Worm (Caenorhabditis elegans) whole organism, L1 larva: Measurements from ENCODE around the gene nspg-12.
A peak's percentile ranks its signal among the peaks of the same experiment; 100 is the strongest.

Experiments
- C16A3.4 ChIP-seq: fragments of 150-350 bp; optimal IDR thresholded peaks from 2 replicates; lab custom pipeline; 2014; ENCODE audit warnings: missing biosample characterization, missing genetic modification characterization
- C34B4.2 ChIP-seq: sonication (generic microtip); optimal IDR thresholded peaks from 2 replicates; lab custom pipeline; 2017; ENCODE audit warnings: mild to moderate bottlenecking, missing genetic modification characterization, missing compliant biosample characterization
- F16B12.6 ChIP-seq: fragments of 150-350 bp; optimal IDR thresholded peaks from 2 replicates; lab custom pipeline; 2014; ENCODE audit warnings: missing biosample characterization, missing genetic modification characterization
- Y116A8C.19 ChIP-seq: sonication (generic microtip); optimal IDR thresholded peaks from 2 replicates; lab custom pipeline; 2016; ENCODE audit warnings: missing compliant biosample characterization, missing genetic modification characterization, borderline replicate concordance
- aha-1 ChIP-seq: fragments of 150-350 bp; optimal IDR thresholded peaks from 2 replicates; lab custom pipeline; 2014; ENCODE audit warnings: missing biosample characterization, missing genetic modification characterization
- aly-2 ChIP-seq: fragments of 150-350 bp; optimal IDR thresholded peaks from 2 replicates; lab custom pipeline; 2014; ENCODE audit warnings: missing biosample characterization, missing genetic modification characterization
- ama-1 ChIP-seq: fragments of 150-350 bp; optimal IDR thresholded peaks from 2 replicates; lab custom pipeline; 2014
- ceh-82 ChIP-seq, 3 experiments: fragments of 150-350 bp in 1 of 3; sonication (generic microtip) in 2 of 3; optimal IDR thresholded peaks; 2 replicates each; lab custom pipeline; 2014 to 2017; ENCODE audit warnings: missing biosample characterization in 3 of 3, missing genetic modification characterization in 3 of 3
- ceh-88 ChIP-seq: fragments of 200-800 bp; sonication (Bioruptor generic); IDR thresholded peaks from 2 replicates; pipeline ENCODE4 v1.3.6; 2022; ENCODE audit warnings: missing genetic modification characterization, missing compliant biosample characterization
- ceh-90 ChIP-seq: sonication (generic microtip); optimal IDR thresholded peaks from 2 replicates; lab custom pipeline; 2016; ENCODE audit warnings: missing genetic modification characterization, missing compliant biosample characterization
- dpl-1 ChIP-seq, 3 experiments: fragments of 150-350 bp in 2 of 3; sonication (generic microtip) in 1 of 3; optimal IDR thresholded peaks; 2 replicates each; lab custom pipeline; 2014 to 2017; ENCODE audit warnings: missing biosample characterization in 3 of 3, missing genetic modification characterization in 3 of 3, missing genetic modification reagents in 3 of 3
- dsc-1 ChIP-seq: sonication (generic microtip); optimal IDR thresholded peaks from 2 replicates; lab custom pipeline; 2016; ENCODE audit warnings: mild to moderate bottlenecking, missing genetic modification characterization, missing compliant biosample characterization
- efl-3 ChIP-seq: fragments of 200-800 bp; sonication (Bioruptor generic); optimal IDR thresholded peaks from 2 replicates; lab custom pipeline; 2018; ENCODE audit warnings: mild to moderate bottlenecking, missing genetic modification characterization, missing compliant biosample characterization
- egl-13 ChIP-seq: sonication (generic microtip); optimal IDR thresholded peaks from 2 replicates; lab custom pipeline; 2016; ENCODE audit warnings: missing genotype, missing genetic modification reagents, missing genetic modification characterization, missing compliant biosample characterization
- egl-27 ChIP-seq, 2 experiments: fragments of 150-350 bp in 1 of 2; sonication (generic microtip); optimal IDR thresholded peaks; 3 replicates each; lab custom pipeline; 2017 to 2018; ENCODE audit warnings: missing biosample characterization in 2 of 2, missing genetic modification characterization in 2 of 2, missing genetic modification reagents in 2 of 2
- elt-3 ChIP-seq, 6 experiments: fragments of 150-350 bp in 1 of 6; sonication (generic microtip); optimal IDR thresholded peaks; 2 replicates each; lab custom pipeline; 2017 to 2018; ENCODE audit warnings: missing biosample characterization in 6 of 6, missing genetic modification characterization in 6 of 6, inconsistent platforms in 1 of 6
- ets-5 ChIP-seq: fragments of 200-800 bp; sonication (Bioruptor generic); IDR thresholded peaks from 2 replicates; pipeline ENCODE4 v1.3.6; 2022; ENCODE audit warnings: missing genetic modification characterization, missing compliant biosample characterization
- fkh-10 ChIP-seq: sonication (generic microtip); optimal IDR thresholded peaks from 2 replicates; lab custom pipeline; 2017; ENCODE audit warnings: missing biosample characterization, missing genetic modification reagents, missing genetic modification characterization
- fkh-8 ChIP-seq: sonication (generic microtip); optimal IDR thresholded peaks from 2 replicates; lab custom pipeline; 2016; ENCODE audit warnings: mild to moderate bottlenecking, missing genetic modification characterization, missing compliant biosample characterization
- fos-1 ChIP-seq: fragments of 150-350 bp; optimal IDR thresholded peaks from 2 replicates; lab custom pipeline; 2014; ENCODE audit warnings: missing biosample characterization, missing genetic modification characterization
- grh-1 ChIP-seq: fragments of 200-800 bp; sonication (Bioruptor generic); IDR thresholded peaks from 2 replicates; pipeline ENCODE4 v1.3.6; 2022; ENCODE audit warnings: missing genetic modification reagents, missing genetic modification characterization, missing compliant biosample characterization
- hlh-4 ChIP-seq: sonication (generic microtip); optimal IDR thresholded peaks from 2 replicates; lab custom pipeline; 2016; ENCODE audit warnings: mild to moderate bottlenecking, missing genetic modification characterization, missing compliant biosample characterization
- hpl-2 ChIP-seq: fragments of 150-350 bp; optimal IDR thresholded peaks from 2 replicates; lab custom pipeline; 2014; ENCODE audit warnings: missing biosample characterization, missing genetic modification reagents, missing genetic modification characterization
- isw-1 ChIP-seq: fragments of 200-800 bp; sonication (Bioruptor generic); IDR thresholded peaks from 2 replicates; pipeline ENCODE4 v1.3.6; 2022; ENCODE audit warnings: missing genetic modification characterization, missing compliant biosample characterization
- jun-1 ChIP-seq: fragments of 150-350 bp; optimal IDR thresholded peaks from 2 replicates; lab custom pipeline; 2014; ENCODE audit warnings: missing biosample characterization, missing genetic modification reagents, missing genetic modification characterization
- lin-14 ChIP-seq: fragments of 200-800 bp; sonication (Bioruptor generic); optimal IDR thresholded peaks from 2 replicates; lab custom pipeline; 2018; ENCODE audit warnings: mild to moderate bottlenecking, missing genetic modification characterization, moderate library complexity, missing compliant biosample characterization
- lin-35 ChIP-seq, 2 experiments: fragments of 150-350 bp; optimal IDR thresholded peaks; 2 replicates each; lab custom pipeline; 2014; ENCODE audit warnings: missing biosample characterization in 2 of 2, missing genetic modification characterization in 2 of 2, missing genetic modification reagents in 2 of 2
- lin-39 ChIP-seq: fragments of 150-350 bp; optimal IDR thresholded peaks from 2 replicates; lab custom pipeline; 2014; ENCODE audit warnings: missing biosample characterization, missing genetic modification reagents, missing genetic modification characterization
- lir-3 ChIP-seq: sonication (generic microtip); optimal IDR thresholded peaks from 2 replicates; lab custom pipeline; 2016; ENCODE audit warnings: mild to moderate bottlenecking, missing genetic modification characterization, moderate library complexity, missing compliant biosample characterization; ENCODE audit not compliant: poor library complexity
- lsy-2 ChIP-seq, 2 experiments: fragments of 150-350 bp; optimal IDR thresholded peaks; 2 replicates each; lab custom pipeline; 2014; ENCODE audit warnings: missing biosample characterization in 2 of 2, missing genetic modification characterization in 2 of 2
- mab-9 ChIP-seq: fragments of 200-800 bp; sonication (Bioruptor generic); IDR thresholded peaks from 2 replicates; pipeline ENCODE4 v1.3.6; 2022; ENCODE audit warnings: missing genetic modification reagents, missing genetic modification characterization, missing compliant biosample characterization
- mef-2 ChIP-seq: fragments of 150-350 bp; optimal IDR thresholded peaks from 2 replicates; lab custom pipeline; 2014; ENCODE audit warnings: missing biosample characterization, missing genetic modification characterization
- mep-1 ChIP-seq: fragments of 150-350 bp; optimal IDR thresholded peaks from 2 replicates; lab custom pipeline; 2014; ENCODE audit warnings: missing biosample characterization, missing genetic modification characterization
- nhr-11 ChIP-seq: fragments of 150-350 bp; optimal IDR thresholded peaks from 2 replicates; lab custom pipeline; 2014; ENCODE audit warnings: missing biosample characterization, missing genetic modification characterization
- nhr-20 ChIP-seq: sonication (generic microtip); optimal IDR thresholded peaks from 2 replicates; lab custom pipeline; 2016; ENCODE audit warnings: mild to moderate bottlenecking, missing genetic modification characterization, missing compliant biosample characterization
- nhr-237 ChIP-seq: fragments of 150-350 bp; optimal IDR thresholded peaks from 2 replicates; lab custom pipeline; 2014; ENCODE audit warnings: missing biosample characterization, missing genetic modification characterization
- nhr-28 ChIP-seq: fragments of 150-350 bp; optimal IDR thresholded peaks from 2 replicates; lab custom pipeline; 2014; ENCODE audit warnings: missing biosample characterization, missing genetic modification characterization
- nhr-71 ChIP-seq: sonication (generic microtip); optimal IDR thresholded peaks from 2 replicates; lab custom pipeline; 2016; ENCODE audit warnings: mild to moderate bottlenecking, missing genetic modification characterization, moderate library complexity, missing compliant biosample characterization
- nhr-76 ChIP-seq: sonication (generic microtip); optimal IDR thresholded peaks from 2 replicates; lab custom pipeline; 2017; ENCODE audit warnings: missing biosample characterization, missing genetic modification characterization
- nhr-77 ChIP-seq: fragments of 150-350 bp; optimal IDR thresholded peaks from 2 replicates; lab custom pipeline; 2014; ENCODE audit warnings: missing biosample characterization, missing genetic modification characterization
- nhr-90 ChIP-seq: sonication (generic microtip); optimal IDR thresholded peaks from 2 replicates; lab custom pipeline; 2016; ENCODE audit warnings: mild to moderate bottlenecking, missing genetic modification characterization, missing compliant biosample characterization; ENCODE audit not compliant: poor library complexity
- pax-3 ChIP-seq: fragments of 200-800 bp; sonication (Bioruptor generic); optimal IDR thresholded peaks from 2 replicates; lab custom pipeline; 2018; ENCODE audit warnings: mild to moderate bottlenecking, missing genetic modification characterization, moderate library complexity, missing compliant biosample characterization
- skn-1 ChIP-seq: fragments of 150-350 bp; optimal IDR thresholded peaks from 2 replicates; lab custom pipeline; 2014; ENCODE audit warnings: missing biosample characterization, missing genetic modification characterization
- snpc-4 ChIP-seq: fragments of 150-350 bp; optimal IDR thresholded peaks from 2 replicates; lab custom pipeline; 2014; ENCODE audit warnings: missing biosample characterization, missing genetic modification characterization
- sptf-1 ChIP-seq: fragments of 150-350 bp; optimal IDR thresholded peaks from 2 replicates; lab custom pipeline; 2014; ENCODE audit warnings: missing biosample characterization, missing genetic modification characterization
- unc-130 ChIP-seq: fragments of 150-350 bp; optimal IDR thresholded peaks from 2 replicates; lab custom pipeline; 2017; ENCODE audit warnings: missing biosample characterization, missing genetic modification characterization, inconsistent platforms
- unc-62 ChIP-seq: fragments of 150-350 bp; optimal IDR thresholded peaks from 2 replicates; lab custom pipeline; 2014; ENCODE audit warnings: missing biosample characterization, missing genetic modification reagents, missing genetic modification characterization
- unc-98 ChIP-seq: fragments of 200-800 bp; sonication (Bioruptor generic); IDR thresholded peaks from 2 replicates; pipeline ENCODE4 v1.3.6; 2022; ENCODE audit warnings: missing genetic modification characterization, missing compliant biosample characterization
- vab-15 ChIP-seq: sonication (generic microtip); optimal IDR thresholded peaks from 2 replicates; lab custom pipeline; 2017; ENCODE audit warnings: missing genotype, mild to moderate bottlenecking, missing genetic modification characterization, missing compliant biosample characterization
- xbp-1 ChIP-seq: sonication (generic microtip); optimal IDR thresholded peaks from 2 replicates; lab custom pipeline; 2016; ENCODE audit warnings: missing genetic modification characterization, missing compliant biosample characterization
- zag-1 ChIP-seq: fragments of 150-350 bp; optimal IDR thresholded peaks from 2 replicates; lab custom pipeline; 2014; ENCODE audit warnings: missing biosample characterization, missing genetic modification characterization
- ztf-11 ChIP-seq, 2 experiments: sonication (generic microtip); optimal IDR thresholded peaks; 2 replicates each; lab custom pipeline; 2016 to 2017; ENCODE audit warnings: missing genetic modification characterization in 2 of 2, missing biosample characterization in 1 of 2, missing compliant biosample characterization in 1 of 2
- ztf-4 ChIP-seq: fragments of 150-350 bp; optimal IDR thresholded peaks from 2 replicates; lab custom pipeline; 2014; ENCODE audit warnings: missing biosample characterization, missing genetic modification characterization

nspg-12 gene

ce11 chrX:5297942-5298611, 41.0 kb downstream of the nspg-12 start, which contains the start of gene ift-81 (continued):
- TF ChIP-seq vab-15 (tag; lab: Kevin White, UChicago) = no peak
- TF ChIP-seq jun-1 = no peak
- TF ChIP-seq unc-62 (GFP tag; lab: Kevin White, UChicago) = no peak
- peak; percentile 49 for TF ChIP-seq nhr-20
- peak; percentile 28 to 30 for TF ChIP-seq lin-35 (GFP tag; optimal IDR thresholded peaks at IDR 0.05; lab: Kevin White, UChicago)
- TF ChIP-seq aly-2 (tag; lab: Kevin White, UChicago) = no peak
- no peak for TF ChIP-seq mef-2 (tag; lab: Kevin White, UChicago)
- no peak for TF ChIP-seq nhr-11 (tag; lab: Kevin White, UChicago)
- TF ChIP-seq sptf-1 (tag; lab: Kevin White, UChicago) = no peak
- TF ChIP-seq nhr-77 (tag; lab: Kevin White, UChicago) = peak; percentile 15
- no peak for TF ChIP-seq nhr-237 (tag; lab: Kevin White, UChicago)
- TF ChIP-seq lir-3 (tag; lab: Kevin White, UChicago) = no peak
- TF ChIP-seq F16B12.6 (tag; lab: Kevin White, UChicago) = no peak
- TF ChIP-seq nhr-28 (tag; lab: Kevin White, UChicago) = no peak
- TF ChIP-seq unc-98 (GFP tag; lab: Robert Waterston, UW) = no peak
- TF ChIP-seq elt-3 (tag; optimal IDR thresholded peaks at IDR 0.05; lab: Kevin White, UChicago) = no peak
- TF ChIP-seq hpl-2 (GFP tag; lab: Kevin White, UChicago) = no peak
- peak; percentile 55 for TF ChIP-seq fkh-8 (tag; lab: Kevin White, UChicago)
- no peak for TF ChIP-seq nhr-76 (tag; lab: Kevin White, UChicago)
- TF ChIP-seq ceh-82 (tag; optimal IDR thresholded peaks at IDR 0.05; lab: Kevin White, UChicago) = peak; percentile 18 to 63 (median 45)
- no peak for TF ChIP-seq grh-1 (GFP tag; lab: Robert Waterston, UW)
- peak; percentile 79 for TF ChIP-seq lin-14
- TF ChIP-seq isw-1 (GFP tag; lab: Robert Waterston, UW) = no peak; the same call in 1 of the 2 replicates
- no peak for TF ChIP-seq hlh-4 (tag; lab: Kevin White, UChicago)
- TF ChIP-seq fkh-10 (GFP tag; lab: Kevin White, UChicago) = no peak
- TF ChIP-seq efl-3 = no peak
- no peak for TF ChIP-seq zag-1
- peak; percentile 37 for TF ChIP-seq egl-13 (tag; lab: Kevin White, UChicago)
- no peak for TF ChIP-seq C34B4.2 (tag; lab: Kevin White, UChicago)
- TF ChIP-seq pax-3 = no peak
- TF ChIP-seq Y116A8C.19 (tag; lab: Kevin White, UChicago) = no peak
- TF ChIP-seq ama-1 = no peak
- no peak for TF ChIP-seq ztf-4 (tag; lab: Kevin White, UChicago)
- peak in 2 of 3 experiments; percentile 35 to 52 for TF ChIP-seq dpl-1 (GFP tag; optimal IDR thresholded peaks at IDR 0.05; lab: Kevin White, UChicago)
- no peak for TF ChIP-seq ceh-88 (GFP tag; lab: Robert Waterston, UW)
- no peak for TF ChIP-seq unc-130 (tag; lab: Kevin White, UChicago)
- TF ChIP-seq nhr-90 (tag; lab: Kevin White, UChicago) = no peak
- TF ChIP-seq ceh-90 = no peak
- peak; percentile 58 to 63 for TF ChIP-seq lsy-2 (tag; optimal IDR thresholded peaks at IDR 0.05; lab: Kevin White, UChicago)
- TF ChIP-seq egl-27 (tag; optimal IDR thresholded peaks at IDR 0.05; lab: Kevin White, UChicago) = no peak
- no peak for TF ChIP-seq snpc-4 (tag; lab: Kevin White, UChicago)
- TF ChIP-seq fos-1 (tag; lab: Kevin White, UChicago) = no peak
- peak; percentile 26 for TF ChIP-seq lin-39 (tag; lab: Kevin White, UChicago)
- TF ChIP-seq ets-5 (GFP tag; lab: Robert Waterston, UW) = no peak
- TF ChIP-seq skn-1 (tag; lab: Kevin White, UChicago) = peak; percentile 37
- peak; percentile 68 for TF ChIP-seq dsc-1
- no peak for TF ChIP-seq mep-1 (tag; lab: Kevin White, UChicago)
- peak; percentile 81 for TF ChIP-seq nhr-71 (tag; lab: Kevin White, UChicago)
- peak in 1 of 2 experiments; percentile 8 for TF ChIP-seq ztf-11 (tag; optimal IDR thresholded peaks at IDR 0.05; lab: Kevin White, UChicago)
- peak; percentile 68 for TF ChIP-seq xbp-1
- TF ChIP-seq C16A3.4 (tag; lab: Kevin White, UChicago) = peak; percentile 8
- no peak for TF ChIP-seq mab-9 (GFP tag; lab: Robert Waterston, UW)
- TF ChIP-seq aha-1 = no peak
